Worm (Caenorhabditis elegans): Measurements from ENCODE around the gene F59A7.12.

- TF ChIP-seq skn-1 (tag; optimal IDR thresholded peaks at IDR 0.05) = no peak
- TF ChIP-seq ZK546.5 (tag; optimal IDR thresholded peaks at IDR 0.05) = no peak
- TF ChIP-seq snpc-4 (tag; optimal IDR thresholded peaks at IDR 0.05) = no peak
- no peak for TF ChIP-seq lin-39 (tag; optimal IDR thresholded peaks at IDR 0.05)
- no peak for TF ChIP-seq unc-62 (GFP tag; optimal IDR thresholded peaks at IDR 0.05)
- TF ChIP-seq nhr-237 (tag; optimal IDR thresholded peaks at IDR 0.05) = no peak
- TF ChIP-seq ztf-1 (GFP tag; conservative IDR thresholded peaks at IDR 0.05) = no peak
- TF ChIP-seq ztf-4 (tag; optimal IDR thresholded peaks at IDR 0.05) = no peak
- TF ChIP-seq ztf-11 (tag; optimal IDR thresholded peaks at IDR 0.05) = no peak
- no peak for TF ChIP-seq ceh-82 (tag; optimal IDR thresholded peaks at IDR 0.05)
- no peak for TF ChIP-seq nhr-11 (tag; optimal IDR thresholded peaks at IDR 0.05)
Measured at ce11 chrV:1992515-1992968, 37.4 kb upstream of the F59A7.12 start, which contains the start of gene tnt-4.
